Worm (Caenorhabditis elegans) whole organism, L4/young adult: ENCODE results near the gene fzo-1.

ENCODE experiments used
- dao-5 ChIP-seq: sonication (generic microtip); optimal IDR thresholded peaks from 2 replicates; lab custom pipeline; 2016; ENCODE audit warnings: missing genotype, missing genetic modification characterization, moderate library complexity, missing compliant biosample characterization
- him-1 ChIP-seq: sonication (generic microtip); optimal IDR thresholded peaks from 2 replicates; lab custom pipeline; 2016; ENCODE audit warnings: missing genotype, missing genetic modification reagents, missing genetic modification characterization, missing compliant biosample characterization

ce11 chrII:5820282-5820762 lies 15.7 kb downstream of the fzo-1 start, which contains the start of gene ehs-1:
- TF ChIP-seq him-1 (tag; lab: Kevin White, UChicago) (no peak), dao-5 (no peak)
